Worm (Caenorhabditis elegans): ENCODE data around the gene F56D6.23.

DNA sequence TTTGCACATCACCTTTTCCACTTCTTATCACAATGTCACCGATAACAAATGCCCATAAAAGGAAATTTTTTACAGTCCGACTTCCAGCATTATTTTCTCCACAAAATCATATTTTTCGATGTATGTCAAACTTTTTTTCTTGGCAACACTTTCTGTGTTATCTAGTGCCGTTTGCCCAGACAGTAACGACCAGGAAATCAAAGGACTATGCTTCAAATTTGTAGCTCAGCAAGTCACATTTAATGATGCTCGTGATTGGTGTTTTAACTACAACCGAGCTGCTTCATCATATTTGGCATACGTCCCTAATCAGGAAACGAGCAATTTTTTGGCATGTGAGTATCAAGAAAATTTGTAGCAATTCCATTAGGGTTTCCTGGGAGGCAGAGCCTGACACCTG is 45.2 kb downstream of the F56D6.23 start:
- TF ChIP-seq dmd-8 (GFP tag; IDR thresholded peaks at IDR 0.05) (no peak), zip-11 (GFP tag; IDR thresholded peaks at IDR 0.05) (no peak), F49E8.2 (tag; optimal IDR thresholded peaks at IDR 0.05; ENCODE audit: borderline replicate concordance) (no peak)

Data from whole organism, L4 larva.